Worm (Caenorhabditis elegans) whole organism, L3 larva: ENCODE measurements around the gene Y36E3A.2.

Experiments
- R02D3.7 ChIP-seq: fragments of 150-350 bp; optimal IDR thresholded peaks from 2 replicates; lab custom pipeline; 2014; ENCODE audit warnings: missing biosample characterization, missing genetic modification characterization
- aly-2 ChIP-seq: fragments of 150-350 bp; optimal IDR thresholded peaks from 2 replicates; lab custom pipeline; 2014; ENCODE audit warnings: missing biosample characterization, missing genetic modification characterization
- ama-1 ChIP-seq: fragments of 150-350 bp; optimal IDR thresholded peaks from 2 replicates; lab custom pipeline; 2018
- ceh-82 ChIP-seq: fragments of 150-350 bp; optimal IDR thresholded peaks from 2 replicates; lab custom pipeline; 2014; ENCODE audit warnings: missing biosample characterization, missing genetic modification characterization
- ceh-9 ChIP-seq: sonication (generic microtip); optimal IDR thresholded peaks from 2 replicates; lab custom pipeline; 2018; ENCODE audit warnings: missing biosample characterization, missing genetic modification characterization
- daf-12 ChIP-seq: fragments of 150-350 bp; optimal IDR thresholded peaks from 2 replicates; lab custom pipeline; 2014; ENCODE audit warnings: missing biosample characterization, missing genetic modification reagents, missing genetic modification characterization
- egl-27 ChIP-seq: sonication (generic microtip); optimal IDR thresholded peaks from 4 replicates; lab custom pipeline; 2017; ENCODE audit warnings: missing biosample characterization, missing genetic modification reagents, missing genetic modification characterization
- egl-5 ChIP-seq: fragments of 150-350 bp; optimal IDR thresholded peaks from 2 replicates; lab custom pipeline; 2017; ENCODE audit warnings: missing biosample characterization, missing genetic modification reagents, missing genetic modification characterization, inconsistent platforms
- elt-2 ChIP-seq: sonication (generic microtip); optimal IDR thresholded peaks from 2 replicates; lab custom pipeline; 2016; ENCODE audit warnings: missing genetic modification reagents, mild to moderate bottlenecking, missing genetic modification characterization, missing compliant biosample characterization
- elt-3 ChIP-seq, 3 experiments: fragments of 150-350 bp in 1 of 3; sonication (generic microtip) in 2 of 3; optimal IDR thresholded peaks; 2 replicates in 2 of 3; 4 replicates in 1 of 3; lab custom pipeline; 2014 to 2017; ENCODE audit warnings: missing biosample characterization in 3 of 3, missing genetic modification characterization in 3 of 3
- eor-1 ChIP-seq, 2 experiments: fragments of 150-350 bp; optimal IDR thresholded peaks; 2 replicates each; lab custom pipeline; 2014 to 2018; ENCODE audit warnings: missing biosample characterization in 2 of 2, missing genetic modification characterization in 2 of 2
- fkh-10 ChIP-seq: sonication (generic microtip); optimal IDR thresholded peaks from 2 replicates; lab custom pipeline; 2017; ENCODE audit warnings: missing biosample characterization, missing genetic modification reagents, missing genetic modification characterization
- fkh-2 ChIP-seq: fragments of 150-350 bp; optimal IDR thresholded peaks from 2 replicates; lab custom pipeline; 2014; ENCODE audit warnings: missing biosample characterization, missing genetic modification reagents, missing genetic modification characterization
- fos-1 ChIP-seq: fragments of 150-350 bp; optimal IDR thresholded peaks from 2 replicates; lab custom pipeline; 2014; ENCODE audit warnings: missing biosample characterization, missing genetic modification characterization
- jun-1 ChIP-seq: fragments of 150-350 bp; optimal IDR thresholded peaks from 2 replicates; lab custom pipeline; 2014; ENCODE audit warnings: missing biosample characterization, missing genetic modification reagents, missing genetic modification characterization
- lin-39 ChIP-seq: fragments of 150-350 bp; optimal IDR thresholded peaks from 2 replicates; lab custom pipeline; 2018; ENCODE audit warnings: missing biosample characterization, missing genetic modification reagents, missing genetic modification characterization
- lsy-12 ChIP-seq: sonication (generic microtip); optimal IDR thresholded peaks from 2 replicates; lab custom pipeline; 2016; ENCODE audit warnings: mild to moderate bottlenecking, missing genetic modification characterization, missing compliant biosample characterization
- mdl-1 ChIP-seq: fragments of 150-350 bp; optimal IDR thresholded peaks from 2 replicates; lab custom pipeline; 2014; ENCODE audit warnings: missing biosample characterization, missing genetic modification characterization
- mml-1 ChIP-seq: fragments of 150-350 bp; sonication (generic microtip); optimal IDR thresholded peaks from 3 replicates; lab custom pipeline; 2014; ENCODE audit warnings: missing biosample characterization, missing genetic modification characterization
- nfya-1 ChIP-seq: sonication (generic microtip); optimal IDR thresholded peaks from 2 replicates; lab custom pipeline; 2017; ENCODE audit warnings: missing genetic modification characterization, mild to moderate bottlenecking, missing compliant biosample characterization, antibody characterized with exemption, moderate library complexity; ENCODE audit not compliant: insufficient read depth
- nhr-11 ChIP-seq: fragments of 150-350 bp; optimal IDR thresholded peaks from 2 replicates; lab custom pipeline; 2014; ENCODE audit warnings: missing biosample characterization, missing genetic modification characterization
- nhr-23 ChIP-seq: fragments of 150-350 bp; optimal IDR thresholded peaks from 2 replicates; lab custom pipeline; 2014; ENCODE audit warnings: missing biosample characterization, missing genetic modification reagents, missing genetic modification characterization
- nhr-237 ChIP-seq: fragments of 150-350 bp; optimal IDR thresholded peaks from 2 replicates; lab custom pipeline; 2014; ENCODE audit warnings: missing biosample characterization, missing genetic modification characterization
- nhr-28 ChIP-seq: fragments of 150-350 bp; optimal IDR thresholded peaks from 2 replicates; lab custom pipeline; 2014; ENCODE audit warnings: missing biosample characterization, missing genetic modification characterization
- nhr-76 ChIP-seq: fragments of 150-350 bp; sonication (generic microtip); optimal IDR thresholded peaks from 5 replicates; lab custom pipeline; 2014; ENCODE audit warnings: missing biosample characterization, missing genetic modification characterization
- pha-4 ChIP-seq: fragments of 150-350 bp; optimal IDR thresholded peaks from 2 replicates; lab custom pipeline; 2014; ENCODE audit warnings: missing biosample characterization, missing genetic modification reagents, missing genetic modification characterization
- pqm-1 ChIP-seq: fragments of 150-350 bp; optimal IDR thresholded peaks from 2 replicates; lab custom pipeline; 2017; ENCODE audit warnings: missing biosample characterization, missing genetic modification characterization, inconsistent platforms
- sea-2 ChIP-seq: fragments of 150-350 bp; sonication (generic microtip); optimal IDR thresholded peaks from 4 replicates; lab custom pipeline; 2014; ENCODE audit warnings: missing biosample characterization, missing genetic modification reagents, missing genetic modification characterization
- skn-1 ChIP-seq: fragments of 150-350 bp; optimal IDR thresholded peaks from 2 replicates; lab custom pipeline; 2014; ENCODE audit warnings: missing biosample characterization, missing genetic modification characterization
- snpc-4 ChIP-seq: fragments of 150-350 bp; optimal IDR thresholded peaks from 2 replicates; lab custom pipeline; 2014; ENCODE audit warnings: missing biosample characterization, missing genetic modification characterization
- tbx-2 ChIP-seq: sonication (generic microtip); optimal IDR thresholded peaks from 2 replicates; lab custom pipeline; 2016; ENCODE audit warnings: mild to moderate bottlenecking, missing genetic modification characterization, missing compliant biosample characterization
- unc-62 ChIP-seq: fragments of 150-350 bp; sonication (generic microtip); optimal IDR thresholded peaks from 4 replicates; lab custom pipeline; 2014; ENCODE audit warnings: missing biosample characterization, missing genetic modification reagents, missing genetic modification characterization
- zag-1 ChIP-seq: fragments of 150-350 bp; optimal IDR thresholded peaks from 2 replicates; lab custom pipeline; 2014; ENCODE audit warnings: missing biosample characterization, missing genetic modification characterization
- ztf-11 ChIP-seq: fragments of 150-350 bp; optimal IDR thresholded peaks from 2 replicates; lab custom pipeline; 2014; ENCODE audit warnings: missing biosample characterization, missing genetic modification characterization
- ztf-4 ChIP-seq: fragments of 150-350 bp; optimal IDR thresholded peaks from 2 replicates; lab custom pipeline; 2014; ENCODE audit warnings: missing biosample characterization, missing genetic modification characterization

The Y36E3A.2 gene

ce11 chrV:15401856-15402314 is 24.0 kb upstream of the Y36E3A.2 start, which contains the start of gene fbxa-135:
Gene fbxa-135, plus strand, starts transcription at chrV:15402264.
- peak; percentile 41 for TF ChIP-seq pha-4 (tag; lab: Kevin White, UChicago)
- TF ChIP-seq jun-1 = no peak

- no peak for TF ChIP-seq sea-2 (GFP tag; lab: Kevin White, UChicago)
- no peak for TF ChIP-seq nhr-11 (tag; lab: Kevin White, UChicago)
- no peak for TF ChIP-seq nhr-76 (tag; lab: Kevin White, UChicago)
- TF ChIP-seq egl-27 (tag; lab: Kevin White, UChicago) = no peak
- TF ChIP-seq ztf-4 (tag; lab: Kevin White, UChicago) = no peak
- no peak for TF ChIP-seq elt-3 (tag; optimal IDR thresholded peaks at IDR 0.05; lab: Kevin White, UChicago)
- TF ChIP-seq unc-62 (GFP tag; lab: Kevin White, UChicago) = no peak
- TF ChIP-seq zag-1 (tag; lab: Kevin White, UChicago) = no peak
- TF ChIP-seq tbx-2 (tag; lab: Kevin White, UChicago) = no peak
- TF ChIP-seq daf-12 = no peak
- no peak for TF ChIP-seq nhr-237 (tag; lab: Kevin White, UChicago)
- no peak for TF ChIP-seq ztf-11 (tag; lab: Kevin White, UChicago)
- TF ChIP-seq lsy-12 (tag; lab: Kevin White, UChicago) = no peak
- TF ChIP-seq aly-2 (tag; lab: Kevin White, UChicago) = no peak
- TF ChIP-seq ceh-82 (tag; lab: Kevin White, UChicago) = no peak
- no peak for TF ChIP-seq snpc-4 (tag; lab: Kevin White, UChicago)
- no peak for TF ChIP-seq mml-1 (tag; lab: Kevin White, UChicago)
- TF ChIP-seq ama-1 (lab: Kevin White, UChicago) = no peak
- no peak for TF ChIP-seq eor-1 (tag; optimal IDR thresholded peaks at IDR 0.05; lab: Kevin White, UChicago)
These were observed 21.0 kb upstream of the Y36E3A.2 start, which contains the start of gene srh-258 for ce11 chrV:15404859-15405258. Gene srh-258, plus strand, starts transcription at chrV:15405159.

ce11 chrV:15406928-15407327 is 18.9 kb upstream of the Y36E3A.2 start, which contains the start of gene srh-257:
Gene srh-257, plus strand, starts transcription at chrV:15407228.
- TF ChIP-seq mdl-1 (tag; lab: Kevin White, UChicago) = no peak

- TF ChIP-seq nfya-1 (tag; lab: Kevin White, UChicago) (no peak), pha-4 (tag; lab: Kevin White, UChicago) (no peak), eor-1 (tag; optimal IDR thresholded peaks at IDR 0.05; lab: Kevin White, UChicago) (no peak), fkh-10 (no peak), nhr-28 (tag; lab: Kevin White, UChicago) (no peak), mdl-1 (tag; lab: Kevin White, UChicago) (no peak), snpc-4 (tag; lab: Kevin White, UChicago) (no peak), ztf-11 (tag; lab: Kevin White, UChicago) (no peak), zag-1 (tag; lab: Kevin White, UChicago) (no peak), lsy-12 (tag; lab: Kevin White, UChicago) (no peak), nhr-11 (tag; lab: Kevin White, UChicago) (no peak), lin-39 (tag; lab: Kevin White, UChicago) (no peak), elt-3 (tag; optimal IDR thresholded peaks at IDR 0.05; lab: Kevin White, UChicago) (no peak), pqm-1 (no peak), ceh-82 (tag; lab: Kevin White, UChicago) (no peak), jun-1 (no peak), fkh-2 (no peak)
These were observed 13.2 kb upstream of the Y36E3A.2 start, which contains the start of gene srbc-63 for ce11 chrV:15412625-15413024. Gene srbc-63, minus strand, starts transcription at chrV:15412725.

ce11 chrV:15413847-15414246 is 12.0 kb upstream of the Y36E3A.2 start, which contains the start of gene srh-264:
Gene srh-264, plus strand, starts transcription at chrV:15414147.
- TF ChIP-seq ama-1 (lab: Kevin White, UChicago) = no peak
- no peak for TF ChIP-seq ceh-9 (tag; lab: Kevin White, UChicago)
- no peak for TF ChIP-seq eor-1 (tag; optimal IDR thresholded peaks at IDR 0.05; lab: Kevin White, UChicago)
- TF ChIP-seq egl-5 = no peak
- TF ChIP-seq ztf-4 (tag; lab: Kevin White, UChicago) = no peak
- no peak for TF ChIP-seq nfya-1 (tag; lab: Kevin White, UChicago)
- TF ChIP-seq fos-1 = no peak
- no peak for TF ChIP-seq fkh-10
- no peak for TF ChIP-seq pha-4 (tag; lab: Kevin White, UChicago)
- no peak for TF ChIP-seq nhr-11 (tag; lab: Kevin White, UChicago)
- TF ChIP-seq skn-1 (tag; lab: Kevin White, UChicago) = no peak
- TF ChIP-seq elt-2 = no peak
- TF ChIP-seq R02D3.7 = no peak
- TF ChIP-seq nhr-23 (tag; lab: Kevin White, UChicago) = no peak
